Fruit fly (Drosophila melanogaster) whole organism: ENCODE measurements around the gene nAChRalpha4.

Source experiments
- CG8478 ChIP-seq: fragments of >200 bp; optimal IDR thresholded peaks from 2 replicates; lab custom pipeline; 2018; ENCODE audit warnings: inconsistent platforms
- Dll ChIP-seq: fragments of >200 bp; optimal IDR thresholded peaks from 2 replicates; lab custom pipeline; 2017
- EcR ChIP-seq, 2 experiments: fragments of >200 bp; optimal IDR thresholded peaks; 2 replicates each; lab custom pipeline; 2017; ENCODE audit warnings: missing biosample characterization in 2 of 2, missing genetic modification characterization in 2 of 2, missing genetic modification reagents in 2 of 2
- pan ChIP-seq: fragments of >200 bp; optimal IDR thresholded peaks from 2 replicates; lab custom pipeline; 2017
- psq ChIP-seq: fragments of >200 bp; optimal IDR thresholded peaks from 2 replicates; lab custom pipeline; 2017
- usp ChIP-seq: fragments of >200 bp; optimal IDR thresholded peaks from 2 replicates; lab custom pipeline; 2017; ENCODE audit warnings: missing biosample characterization, missing genetic modification characterization, mixed read lengths

Gene nAChRalpha4

dm6 chr3L:23206424-23206823 is at the start of gene nAChRalpha4:
Gene nAChRalpha4 (plus strand): TSS chr3L:23206669.
- TF ChIP-seq usp (GFP tag; lab: Kevin White, UChicago) (no peak), Dll (lab: Kevin White, UChicago) (no peak), psq (lab: Kevin White, UChicago) (no peak), CG8478 (no peak)

dm6 chr3L:23174146-23174545 is 32.3 kb upstream of the nAChRalpha4 start, which contains the start of gene CG34031:
Gene CG34031 (plus strand): TSS chr3L:23174446.
- TF ChIP-seq pan (lab: Kevin White, UChicago) (no peak), psq (lab: Kevin White, UChicago) (no peak), CG8478 (no peak), Dll (lab: Kevin White, UChicago) (no peak), usp (GFP tag; lab: Kevin White, UChicago) (no peak), EcR (GFP tag; optimal IDR thresholded peaks at IDR 0.05; lab: Kevin White, UChicago) (no peak)

- TF ChIP-seq psq (lab: Kevin White, UChicago) (no peak), usp (GFP tag; lab: Kevin White, UChicago) (no peak), pan (lab: Kevin White, UChicago) (no peak), EcR (GFP tag; optimal IDR thresholded peaks at IDR 0.05; lab: Kevin White, UChicago) (no peak), CG8478 (no peak), Dll (lab: Kevin White, UChicago) (no peak)
Observed at dm6 chr3L:23207061-23207460, 592 bp downstream of the nAChRalpha4 start.

dm6 chr3L:23214158-23214557 is 7.7 kb downstream of the nAChRalpha4 start:
- no peak for TF ChIP-seq usp (GFP tag; lab: Kevin White, UChicago)
- no peak for TF ChIP-seq psq (lab: Kevin White, UChicago)
- no peak for TF ChIP-seq pan (lab: Kevin White, UChicago)
- no peak for TF ChIP-seq CG8478
- no peak for TF ChIP-seq EcR (GFP tag; optimal IDR thresholded peaks at IDR 0.05; lab: Kevin White, UChicago)
- TF ChIP-seq Dll (lab: Kevin White, UChicago), result no peak

dm6 chr3L:23240917-23241316 is 34.4 kb downstream of the nAChRalpha4 start:
- no peak for TF ChIP-seq pan (lab: Kevin White, UChicago)
- no peak for TF ChIP-seq Dll (lab: Kevin White, UChicago)
- TF ChIP-seq EcR (GFP tag; optimal IDR thresholded peaks at IDR 0.05; lab: Kevin White, UChicago), result no peak
- TF ChIP-seq CG8478, result no peak
- no peak for TF ChIP-seq psq (lab: Kevin White, UChicago)
- TF ChIP-seq usp (GFP tag; lab: Kevin White, UChicago), result no peak

- no peak for TF ChIP-seq Dll (lab: Kevin White, UChicago)
- no peak for TF ChIP-seq CG8478
- no peak for TF ChIP-seq pan (lab: Kevin White, UChicago)
- TF ChIP-seq psq (lab: Kevin White, UChicago), result no peak
- no peak for TF ChIP-seq usp (GFP tag; lab: Kevin White, UChicago)
- no peak for TF ChIP-seq EcR (GFP tag; optimal IDR thresholded peaks at IDR 0.05; lab: Kevin White, UChicago)
Observed at dm6 chr3L:23249027-23249426, 42.6 kb downstream of the nAChRalpha4 start.

dm6 chr3L:23250598-23250997 is 44.1 kb downstream of the nAChRalpha4 start:
- TF ChIP-seq CG8478 (no peak), pan (lab: Kevin White, UChicago) (no peak), usp (GFP tag; lab: Kevin White, UChicago) (no peak), Dll (lab: Kevin White, UChicago) (no peak), EcR (GFP tag; optimal IDR thresholded peaks at IDR 0.05; lab: Kevin White, UChicago) (no peak), psq (lab: Kevin White, UChicago) (no peak)

- TF ChIP-seq Dll (lab: Kevin White, UChicago) (no peak), usp (GFP tag; lab: Kevin White, UChicago) (no peak), pan (lab: Kevin White, UChicago) (no peak)
Observed at dm6 chr3L:23258495-23258894, 52.0 kb downstream of the nAChRalpha4 start.

- TF ChIP-seq pan (lab: Kevin White, UChicago), result no peak
- TF ChIP-seq CG8478, result no peak
- no peak for TF ChIP-seq EcR (GFP tag; optimal IDR thresholded peaks at IDR 0.05; lab: Kevin White, UChicago)
- TF ChIP-seq psq (lab: Kevin White, UChicago), result no peak
- no peak for TF ChIP-seq Dll (lab: Kevin White, UChicago)
- TF ChIP-seq usp (GFP tag; lab: Kevin White, UChicago), result no peak
Observed at dm6 chr3L:23259920-23260319, 53.5 kb downstream of the nAChRalpha4 start.

- no peak for TF ChIP-seq Dll (lab: Kevin White, UChicago)
- no peak for TF ChIP-seq usp (GFP tag; lab: Kevin White, UChicago)
- TF ChIP-seq pan (lab: Kevin White, UChicago), result no peak
- TF ChIP-seq psq (lab: Kevin White, UChicago), result no peak
- TF ChIP-seq EcR (GFP tag; optimal IDR thresholded peaks at IDR 0.05; lab: Kevin White, UChicago), result no peak
- no peak for TF ChIP-seq CG8478
Observed at dm6 chr3L:23262563-23262962, 56.1 kb downstream of the nAChRalpha4 start.

dm6 chr3L:23278131-23278530 is 71.7 kb downstream of the nAChRalpha4 start:
- TF ChIP-seq EcR (GFP tag; optimal IDR thresholded peaks at IDR 0.05; lab: Kevin White, UChicago) (no peak), usp (GFP tag; lab: Kevin White, UChicago) (no peak)

dm6 chr3L:23279021-23279639 is 72.7 kb downstream of the nAChRalpha4 start:
- TF ChIP-seq usp (GFP tag; lab: Kevin White, UChicago) (no peak), CG8478 (no peak), EcR (GFP tag; optimal IDR thresholded peaks at IDR 0.05; lab: Kevin White, UChicago) (no peak), pan (lab: Kevin White, UChicago) (no peak), psq (lab: Kevin White, UChicago) (no peak), Dll (lab: Kevin White, UChicago) (no peak)
